Worm (Caenorhabditis elegans) whole organism, L4 larva: Measurements from ENCODE around the gene srd-74.
"Not testable (repeated sequence)": the region's sequence is repeated elsewhere in the genome, so short reads cannot be mapped to it uniquely, and the experiment has no call there.

Experiments
- D1046.2 ChIP-seq: fragments of 200-800 bp; sonication (Bioruptor generic); IDR thresholded peaks from 2 replicates; pipeline ENCODE4 v1.3.6; 2022; ENCODE audit warnings: missing genetic modification characterization, missing compliant biosample characterization
- F10B5.3 ChIP-seq: sonication (generic microtip); optimal IDR thresholded peaks from 2 replicates; lab custom pipeline; 2016; ENCODE audit warnings: mild to moderate bottlenecking, missing genetic modification characterization, missing compliant biosample characterization
- F37D6.2 ChIP-seq: sonication (generic microtip); optimal IDR thresholded peaks from 2 replicates; lab custom pipeline; 2016; ENCODE audit warnings: mild to moderate bottlenecking, missing genetic modification characterization, missing compliant biosample characterization
- F44E2.7 ChIP-seq: fragments of 200-800 bp; sonication (Bioruptor generic); IDR thresholded peaks from 2 replicates; pipeline ENCODE4 v2.1.2; 2022; ENCODE audit warnings: missing genetic modification characterization, missing compliant biosample characterization
- T20F7.1 ChIP-seq: fragments of 200-800 bp; sonication (Bioruptor generic); optimal IDR thresholded peaks from 2 replicates; lab custom pipeline; 2018; ENCODE audit warnings: mild to moderate bottlenecking, missing genetic modification characterization, missing compliant biosample characterization
- Y5F2A.4 ChIP-seq: fragments of 200-800 bp; sonication (Bioruptor generic); optimal IDR thresholded peaks from 2 replicates; lab custom pipeline; 2018; ENCODE audit warnings: mild to moderate bottlenecking, missing genetic modification characterization, missing compliant biosample characterization
- aha-1 ChIP-seq: fragments of 150-350 bp; peaks from one replicate; lab custom pipeline; 2014; ENCODE audit warnings: missing biosample characterization, missing genetic modification characterization
- arid-1 ChIP-seq: fragments of 200-800 bp; sonication (Bioruptor generic); conservative IDR thresholded peaks from 2 replicates; pipeline ENCODE4 v1.3.6; 2022; ENCODE audit warnings: missing genetic modification reagents, missing genetic modification characterization, missing compliant biosample characterization
- ctbp-1 ChIP-seq: fragments of 200-800 bp; sonication (Bioruptor generic); IDR thresholded peaks from 2 replicates; pipeline ENCODE4 v1.3.6; 2022; ENCODE audit warnings: missing genetic modification reagents, missing genetic modification characterization, missing compliant biosample characterization
- daf-16 ChIP-seq, 3 experiments: sonication (generic microtip); optimal IDR thresholded peaks; 2 replicates each; lab custom pipeline; 2016 to 2017; ENCODE audit warnings: missing genetic modification characterization in 3 of 3, missing genetic modification reagents in 3 of 3, mild to moderate bottlenecking in 2 of 3, missing compliant biosample characterization in 2 of 3, missing biosample characterization in 1 of 3, moderate library complexity in 1 of 3
- dmd-6 ChIP-seq: fragments of 200-800 bp; sonication (Bioruptor generic); IDR thresholded peaks from 2 replicates; pipeline ENCODE4 v1.3.6; 2022; ENCODE audit warnings: missing genetic modification reagents, missing genetic modification characterization, missing compliant biosample characterization
- dmd-8 ChIP-seq: fragments of 200-800 bp; sonication (Bioruptor generic); IDR thresholded peaks from 2 replicates; pipeline ENCODE4 v1.3.6; 2022; ENCODE audit warnings: missing genetic modification characterization, missing compliant biosample characterization
- dmd-9 ChIP-seq: fragments of 200-800 bp; sonication (Bioruptor generic); IDR thresholded peaks from 2 replicates; pipeline ENCODE4 v1.3.6; 2022; ENCODE audit warnings: missing genetic modification reagents, missing genetic modification characterization, missing compliant biosample characterization
- dpl-1 ChIP-seq: fragments of 150-350 bp; optimal IDR thresholded peaks from 2 replicates; lab custom pipeline; 2014; ENCODE audit warnings: missing biosample characterization, missing genetic modification reagents, missing genetic modification characterization
- duxl-1 ChIP-seq: sonication (generic microtip); optimal IDR thresholded peaks from 2 replicates; lab custom pipeline; 2016; ENCODE audit warnings: mild to moderate bottlenecking, missing genetic modification characterization, moderate library complexity, missing compliant biosample characterization; ENCODE audit not compliant: poor library complexity
- egl-43 ChIP-seq: fragments of 200-800 bp; sonication (Bioruptor generic); IDR thresholded peaks from 2 replicates; pipeline ENCODE4 v1.3.6; 2022; ENCODE audit warnings: missing genetic modification reagents, missing genetic modification characterization, missing compliant biosample characterization
- gei-8 ChIP-seq: fragments of 200-800 bp; sonication (Bioruptor generic); optimal IDR thresholded peaks from 2 replicates; lab custom pipeline; 2018; ENCODE audit warnings: mild to moderate bottlenecking, missing genetic modification characterization, missing compliant biosample characterization
- hlh-11 ChIP-seq: fragments of 200-800 bp; sonication (Bioruptor generic); optimal IDR thresholded peaks from 2 replicates; lab custom pipeline; 2018; ENCODE audit warnings: mild to moderate bottlenecking, missing genetic modification characterization, missing compliant biosample characterization
- hmg-1.1 ChIP-seq: fragments of 200-800 bp; sonication (Bioruptor generic); IDR thresholded peaks from 2 replicates; pipeline ENCODE4 v1.3.6; 2022; ENCODE audit warnings: missing genetic modification reagents, missing genetic modification characterization, missing compliant biosample characterization
- lim-7 ChIP-seq: fragments of 200-800 bp; sonication (Bioruptor generic); IDR thresholded peaks from 2 replicates; pipeline ENCODE4 v1.3.6; 2022; ENCODE audit warnings: missing genetic modification characterization, missing compliant biosample characterization
- lin-1 ChIP-seq: fragments of 200-800 bp; sonication (Bioruptor generic); IDR thresholded peaks from 2 replicates; pipeline ENCODE4 v1.3.6; 2022; ENCODE audit warnings: missing genetic modification reagents, missing genetic modification characterization, missing compliant biosample characterization
- lin-29 ChIP-seq: fragments of 200-800 bp; sonication (Bioruptor generic); IDR thresholded peaks from 2 replicates; pipeline ENCODE4 v1.3.6; 2022; ENCODE audit warnings: missing genetic modification reagents, missing genetic modification characterization, missing compliant biosample characterization
- lir-3 ChIP-seq: sonication (generic microtip); optimal IDR thresholded peaks from 2 replicates; lab custom pipeline; 2016; ENCODE audit warnings: mild to moderate bottlenecking, missing genetic modification characterization, missing compliant biosample characterization
- mdt-29 ChIP-seq: fragments of 200-800 bp; sonication (Bioruptor generic); IDR thresholded peaks from 2 replicates; pipeline ENCODE4 v1.3.6; 2022; ENCODE audit warnings: missing genetic modification reagents, missing genetic modification characterization, missing compliant biosample characterization
- mxl-2 ChIP-seq: fragments of 200-800 bp; sonication (Bioruptor generic); conservative IDR thresholded peaks from 2 replicates; pipeline ENCODE4 v1.3.6; 2022; ENCODE audit warnings: missing genetic modification reagents, missing genetic modification characterization, missing compliant biosample characterization
- nhr-111 ChIP-seq: fragments of 200-800 bp; sonication (Bioruptor generic); optimal IDR thresholded peaks from 2 replicates; lab custom pipeline; 2018; ENCODE audit warnings: mild to moderate bottlenecking, missing genetic modification characterization, missing compliant biosample characterization
- nhr-28 ChIP-seq: fragments of 150-350 bp; optimal IDR thresholded peaks from 2 replicates; lab custom pipeline; 2014; ENCODE audit warnings: missing biosample characterization, missing genetic modification characterization
- nhr-41 ChIP-seq: fragments of 200-800 bp; sonication (Bioruptor generic); IDR thresholded peaks from 2 replicates; pipeline ENCODE4 v1.3.6; 2022; ENCODE audit warnings: missing genetic modification reagents, missing genetic modification characterization, missing compliant biosample characterization
- nhr-42 ChIP-seq: fragments of 200-800 bp; sonication (Bioruptor generic); IDR thresholded peaks from 2 replicates; pipeline ENCODE4 v1.3.6; 2022; ENCODE audit warnings: missing genetic modification characterization, missing compliant biosample characterization
- nhr-77 ChIP-seq: fragments of 150-350 bp; optimal IDR thresholded peaks from 2 replicates; lab custom pipeline; 2014; ENCODE audit warnings: missing biosample characterization, missing genetic modification characterization
- pha-4 ChIP-seq, 2 experiments: fragments of 150-350 bp in 1 of 2; fragments of 200-800 bp in 1 of 2; sonication (Bioruptor generic) in 1 of 2; IDR thresholded peaks in 1 of 2; optimal IDR thresholded peaks in 1 of 2; 2 replicates each; pipeline versions ENCODE4 v1.3.6 to Lab custom; 2014 to 2022; ENCODE audit warnings: missing genetic modification characterization in 2 of 2, missing genetic modification reagents in 2 of 2, missing biosample characterization in 1 of 2, missing compliant biosample characterization in 1 of 2
- rbr-2 ChIP-seq: sonication (generic microtip); optimal IDR thresholded peaks from 2 replicates; lab custom pipeline; 2016; ENCODE audit warnings: missing genotype, missing genetic modification characterization, missing compliant biosample characterization
- saeg-2 ChIP-seq: fragments of 200-800 bp; sonication (Bioruptor generic); IDR thresholded peaks from 2 replicates; pipeline ENCODE4 v1.3.6; 2022; ENCODE audit warnings: missing genetic modification reagents, missing genetic modification characterization, missing compliant biosample characterization
- spr-1 ChIP-seq: sonication (generic microtip); optimal IDR thresholded peaks from 2 replicates; lab custom pipeline; 2016; ENCODE audit warnings: mild to moderate bottlenecking, missing genetic modification characterization, missing compliant biosample characterization
- spr-3 ChIP-seq: fragments of 200-800 bp; sonication (Bioruptor generic); optimal IDR thresholded peaks from 2 replicates; lab custom pipeline; 2018; ENCODE audit warnings: mild to moderate bottlenecking, missing genetic modification characterization, missing compliant biosample characterization
- tra-1 ChIP-seq: fragments of 200-800 bp; sonication (Bioruptor generic); IDR thresholded peaks from 2 replicates; pipeline ENCODE4 v1.3.6; 2022; ENCODE audit warnings: missing genetic modification reagents, missing genetic modification characterization, missing compliant biosample characterization
- vab-7 ChIP-seq: fragments of 200-800 bp; sonication (Bioruptor generic); IDR thresholded peaks from 2 replicates; pipeline ENCODE4 v1.3.6; 2022; ENCODE audit warnings: missing genetic modification reagents, missing genetic modification characterization, missing compliant biosample characterization
- zag-1 ChIP-seq: fragments of 150-350 bp; optimal IDR thresholded peaks from 2 replicates; lab custom pipeline; 2014; ENCODE audit warnings: missing biosample characterization, missing genetic modification characterization
- zfp-2 ChIP-seq: sonication (generic microtip); optimal IDR thresholded peaks from 2 replicates; lab custom pipeline; 2016; ENCODE audit warnings: mild to moderate bottlenecking, missing genetic modification characterization, missing compliant biosample characterization
- zip-11 ChIP-seq: fragments of 200-800 bp; sonication (Bioruptor generic); IDR thresholded peaks from 2 replicates; pipeline ENCODE4 v1.3.6; 2022; ENCODE audit warnings: missing genetic modification characterization, missing compliant biosample characterization

The srd-74 gene

DNA sequence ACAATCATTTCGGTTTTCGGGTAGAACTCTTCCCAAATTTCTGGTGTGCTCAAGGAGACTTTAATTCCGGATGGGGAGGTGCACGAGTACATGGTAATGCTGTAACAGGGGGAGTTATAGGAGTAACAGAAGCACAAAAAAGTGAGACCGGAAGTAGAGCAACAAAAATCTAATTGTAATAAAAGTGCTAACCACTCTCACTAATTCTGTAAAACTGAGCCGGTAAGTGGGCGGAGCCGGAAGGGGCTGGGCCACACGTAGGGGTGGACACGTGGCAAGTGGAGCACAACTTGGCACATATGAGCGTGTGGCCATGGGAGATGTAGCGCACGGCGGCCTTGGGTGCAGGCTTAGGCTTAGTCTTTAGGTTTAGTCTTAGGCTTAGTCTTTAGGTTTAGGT, 4.1 kb downstream of the srd-74 start, which contains the start of gene tbx-38:
Gene tbx-38, minus strand, starts transcription at position 101 of the 400 bp plus-strand sequence.
- TF ChIP-seq lim-7, result 0 out of 2 replicates have a peak, but pooled peaks have one; percentile 39
- TF ChIP-seq zag-1 (tag; lab: Kevin White, UChicago), result no peak
- TF ChIP-seq, all 104 proteins: peak for 1

ce11 chrIII:11787376-11787775, 5.5 kb downstream of the srd-74 start, which contains the start of gene C24H11.1:
Gene C24H11.1 (plus strand): TSS chrIII:11787676.
- not testable (repeated sequence) for TF ChIP-seq nhr-42 (GFP tag; lab: Robert Waterston, UW); rbr-2 (tag; lab: Kevin White, UChicago); egl-43 (GFP tag; lab: Robert Waterston, UW)

- TF ChIP-seq vab-7 (GFP tag; lab: Robert Waterston, UW) (no peak), nhr-77 (tag; lab: Kevin White, UChicago) (no peak), zag-1 (tag; lab: Kevin White, UChicago) (no peak), T20F7.1 (GFP tag; lab: Kevin White, UChicago) (no peak)
These were observed 7.6 kb downstream of the srd-74 start for ce11 chrIII:11789480-11789879.

DNA sequence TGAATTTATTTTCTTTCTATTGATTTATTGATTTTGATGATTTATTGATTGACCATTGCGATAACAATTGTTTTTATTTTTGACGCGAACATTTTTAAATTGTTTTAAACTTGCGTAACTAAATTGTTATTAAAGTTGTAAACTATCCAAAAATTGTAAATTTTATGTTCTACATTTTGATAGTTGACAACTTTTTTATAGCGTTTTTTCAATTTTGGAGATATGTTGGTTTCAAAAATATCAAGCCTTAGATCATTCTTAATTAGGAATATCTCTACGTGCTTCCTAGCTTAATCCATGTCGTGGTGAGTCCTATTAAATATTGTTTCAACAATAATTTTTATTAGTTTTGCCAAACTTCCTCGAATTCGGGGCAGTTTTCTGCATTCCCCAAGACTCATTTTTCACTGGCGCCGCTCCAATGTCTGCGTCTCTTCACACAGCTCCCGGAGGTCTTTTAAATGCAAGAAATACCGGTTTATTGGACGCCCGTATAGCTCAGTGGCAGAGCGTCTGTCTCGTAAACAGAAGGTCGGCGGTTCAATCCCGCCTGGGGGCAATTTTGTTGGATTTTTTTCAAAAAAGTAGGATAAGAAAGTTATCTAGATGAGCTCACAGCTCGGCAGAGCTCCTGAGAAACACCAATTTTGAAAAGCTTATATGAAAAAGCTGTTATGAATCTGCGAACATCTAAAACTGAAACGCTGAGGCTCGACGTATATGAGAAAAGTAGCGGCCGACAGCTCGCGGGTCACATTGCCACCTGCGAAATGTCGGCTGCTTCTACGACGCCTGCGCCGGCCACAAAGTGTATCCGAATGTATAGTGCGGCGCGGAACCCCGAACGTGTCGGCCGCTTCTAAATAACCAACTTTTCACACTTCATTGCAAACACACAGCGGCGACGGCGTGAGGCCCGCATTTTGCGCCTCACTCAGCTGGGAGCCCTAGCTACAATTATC, 10.7 kb downstream of the srd-74 start, which contains the start of gene C24H11.2:
Gene C24H11.2, minus strand, starts transcription at position 51 of the 962 bp plus-strand sequence.
- TF ChIP-seq F44E2.7 (GFP tag; lab: Robert Waterston, UW) (0 out of 2 replicates have a peak, but pooled peaks have one; percentile 46), gei-8 (GFP tag; lab: Kevin White, UChicago) (peak; percentile 30), lin-1 (GFP tag; lab: Robert Waterston, UW) (peak; percentile 84), lim-7 (peak; percentile 92), lin-29 (GFP tag; lab: Robert Waterston, UW) (peak; percentile 65), arid-1 (GFP tag; lab: Robert Waterston, UW) (peak; percentile 74), saeg-2 (peak; percentile 76; the same call in 1 of the 2 replicates), Y5F2A.4 (GFP tag; lab: Kevin White, UChicago) (peak; percentile 58), mdt-29 (0 out of 2 replicates have a peak, but pooled peaks have one; percentile 21), mxl-2 (GFP tag; lab: Robert Waterston, UW) (peak; percentile 75), F37D6.2 (tag; lab: Kevin White, UChicago) (peak; percentile 61), duxl-1 (tag; lab: Kevin White, UChicago) (peak; percentile 86), vab-7 (GFP tag; lab: Robert Waterston, UW) (peak; percentile 77), aha-1 (tag; lab: Kevin White, UChicago) (peak; percentile 61), F10B5.3 (tag; lab: Kevin White, UChicago) (peak; percentile 44), lir-3 (peak; percentile 34), hmg-1.1 (GFP tag; lab: Robert Waterston, UW) (peak; percentile 85), dmd-8 (GFP tag; lab: Robert Waterston, UW) (peak; percentile 94), dmd-6 (GFP tag; lab: Robert Waterston, UW) (peak; percentile 65), spr-1 (tag; lab: Kevin White, UChicago) (peak; percentile 54), spr-3 (peak; percentile 56), hlh-11 (tag; lab: Kevin White, UChicago) (peak; percentile 45), dmd-9 (GFP tag; lab: Robert Waterston, UW) (peak; percentile 60), nhr-42 (GFP tag; lab: Robert Waterston, UW) (peak; percentile 73), tra-1 (GFP tag; lab: Robert Waterston, UW) (peak; percentile 91), daf-16 (GFP tag; optimal IDR thresholded peaks at IDR 0.05; lab: Kevin White, UChicago) (peak; percentile 59 to 85), daf-16 (tag; optimal IDR thresholded peaks at IDR 0.05; lab: Kevin White, UChicago) (peak; percentile 75), zip-11 (GFP tag; lab: Robert Waterston, UW) (peak; percentile 50; the same call in 1 of the 2 replicates), D1046.2 (GFP tag; lab: Robert Waterston, UW) (peak; percentile 90), nhr-41 (GFP tag; lab: Robert Waterston, UW) (peak; percentile 80), ctbp-1 (GFP tag; lab: Robert Waterston, UW) (peak; percentile 80), nhr-28 (tag; lab: Kevin White, UChicago) (peak; percentile 1), pha-4 (GFP tag; IDR thresholded peaks at IDR 0.05; lab: Robert Waterston, UW) (peak; percentile 91), zfp-2 (tag; lab: Kevin White, UChicago) (peak; percentile 45), dpl-1 (peak; percentile 23), nhr-111 (GFP tag; lab: Kevin White, UChicago) (peak; percentile 69)
- not testable (repeated sequence) for TF ChIP-seq pha-4 (tag; optimal IDR thresholded peaks at IDR 0.05; lab: Kevin White, UChicago)
